Worm (Caenorhabditis elegans): ENCODE results near the gene str-253.

DNA sequence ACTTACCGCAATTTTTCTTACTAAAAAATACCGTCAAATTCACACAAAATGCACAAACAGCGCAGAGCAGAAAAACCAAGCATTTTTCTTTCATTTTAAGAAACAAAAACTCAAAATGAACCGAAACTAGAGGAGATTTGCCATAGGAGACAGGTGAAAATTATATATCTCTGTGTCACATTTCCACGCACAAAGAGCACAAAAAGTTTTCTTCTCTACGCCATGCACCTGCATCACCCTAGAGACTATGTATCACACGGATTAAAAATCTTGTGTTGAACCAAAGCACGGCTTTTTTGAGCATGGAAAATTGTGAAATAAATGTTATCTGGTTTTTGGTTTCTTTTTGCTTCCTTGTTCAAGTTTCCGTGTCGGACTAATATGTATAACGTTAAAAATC, 49.4 kb upstream of the str-253 start, which contains the start of gene irld-15:
- TF ChIP-seq nfya-1 (tag; optimal IDR thresholded peaks at IDR 0.05; ENCODE audit: insufficient read depth): no peak
- no peak for TF ChIP-seq unc-62 (GFP tag; optimal IDR thresholded peaks at IDR 0.05)
- no peak for TF ChIP-seq nhr-237 (tag; optimal IDR thresholded peaks at IDR 0.05)
- no peak for TF ChIP-seq tbx-2 (tag; optimal IDR thresholded peaks at IDR 0.05)
- no peak for TF ChIP-seq nhr-25 (tag; optimal IDR thresholded peaks at IDR 0.05)
